Fruit fly (Drosophila melanogaster): ENCODE results near the gene Cyp313a4.

Gene Cyp313a4

dm6 chr3R:12691422-12692101, 10.4 kb upstream of the Cyp313a4 start, which contains the start of gene Arp1:
Gene Arp1 (plus strand): TSS chr3R:12691743.
- TF ChIP-seq Eip78C (GFP tag), result peak; percentile 38
- TF ChIP-seq CG3919 (GFP tag; optimal IDR thresholded peaks at IDR 0.05), result no peak

- no peak for TF ChIP-seq Sox102F (GFP tag; optimal IDR thresholded peaks at IDR 0.05)
- TF ChIP-seq svp (GFP tag), result peak; percentile 94
- TF ChIP-seq dsx (GFP tag; optimal IDR thresholded peaks at IDR 0.05; ENCODE audit: poor library complexity, severe bottlenecking), result peak; percentile 77
Measured at dm6 chr3R:12688672-12689417, 7.7 kb upstream of the Cyp313a4 start, which contains the start of gene kar. Gene kar (minus strand): TSS chr3R:12689367.

- TF ChIP-seq CG9139 (GFP tag; optimal IDR thresholded peaks at IDR 0.05) (no peak), Eip78C (GFP tag) (peak; percentile 20), CG8632 (GFP tag; optimal IDR thresholded peaks at IDR 0.05) (no peak)
Measured at dm6 chr3R:12688116-12688515, 6.9 kb upstream of the Cyp313a4 start.

- no peak for TF ChIP-seq Hr39 (GFP tag; optimal IDR thresholded peaks at IDR 0.05)
- TF ChIP-seq Lpt (GFP tag; optimal IDR thresholded peaks at IDR 0.05), result no peak
- no peak for TF ChIP-seq achi (GFP tag; optimal IDR thresholded peaks at IDR 0.05)
- TF ChIP-seq dsx (GFP tag; optimal IDR thresholded peaks at IDR 0.05; ENCODE audit: poor library complexity, severe bottlenecking), result no peak
Measured at dm6 chr3R:12685290-12685689, 4.1 kb upstream of the Cyp313a4 start.

- TF ChIP-seq vri (GFP tag; optimal IDR thresholded peaks at IDR 0.05), result no peak
- TF ChIP-seq Blimp-1 (GFP tag; optimal IDR thresholded peaks at IDR 0.05), result no peak
- no peak for TF ChIP-seq Eip75B (GFP tag; optimal IDR thresholded peaks at IDR 0.05)
- no peak for TF ChIP-seq CG6792 (GFP tag; optimal IDR thresholded peaks at IDR 0.05)
- no peak for TF ChIP-seq CG1621 (tag; optimal IDR thresholded peaks at IDR 0.05)
- TF ChIP-seq Eip78C (GFP tag), result no peak
- TF ChIP-seq CG4318 (GFP tag; optimal IDR thresholded peaks at IDR 0.05), result no peak
- TF ChIP-seq lz (GFP tag; optimal IDR thresholded peaks at IDR 0.05), result no peak
- TF ChIP-seq salr (GFP tag; optimal IDR thresholded peaks at IDR 0.05), result no peak
- no peak for TF ChIP-seq fd85E (GFP tag; optimal IDR thresholded peaks at IDR 0.05)
- no peak for TF ChIP-seq CG10669 (GFP tag; optimal IDR thresholded peaks at IDR 0.05)
- TF ChIP-seq fd59A (GFP tag; optimal IDR thresholded peaks at IDR 0.05), result no peak
Measured at dm6 chr3R:12678850-12679249, 2.3 kb downstream of the Cyp313a4 start, which contains the start of gene mbo. Gene mbo (minus strand): TSS chr3R:12679052.

- TF ChIP-seq salr (GFP tag; optimal IDR thresholded peaks at IDR 0.05) (no peak), dsx (GFP tag; optimal IDR thresholded peaks at IDR 0.05; ENCODE audit: poor library complexity, severe bottlenecking) (no peak)
Measured at dm6 chr3R:12676160-12676559, 5.0 kb downstream of the Cyp313a4 start, which contains the start of gene CG43630. Gene CG43630 (minus strand): TSS chr3R:12676260.

- TF ChIP-seq dac (GFP tag; optimal IDR thresholded peaks at IDR 0.05) (no peak), Hr39 (GFP tag; optimal IDR thresholded peaks at IDR 0.05) (no peak), fd85E (GFP tag; optimal IDR thresholded peaks at IDR 0.05) (no peak), svp (GFP tag) (peak; percentile 98), achi (GFP tag; optimal IDR thresholded peaks at IDR 0.05) (no peak)
Measured at dm6 chr3R:12674041-12674623, 7.0 kb downstream of the Cyp313a4 start, which contains the start of gene Gnmt. Gene Gnmt (plus strand): TSS chr3R:12674608.

All from whole organism, prepupa.